Fruit fly (Drosophila melanogaster): ENCODE results near the gene CG4645.

DNA sequence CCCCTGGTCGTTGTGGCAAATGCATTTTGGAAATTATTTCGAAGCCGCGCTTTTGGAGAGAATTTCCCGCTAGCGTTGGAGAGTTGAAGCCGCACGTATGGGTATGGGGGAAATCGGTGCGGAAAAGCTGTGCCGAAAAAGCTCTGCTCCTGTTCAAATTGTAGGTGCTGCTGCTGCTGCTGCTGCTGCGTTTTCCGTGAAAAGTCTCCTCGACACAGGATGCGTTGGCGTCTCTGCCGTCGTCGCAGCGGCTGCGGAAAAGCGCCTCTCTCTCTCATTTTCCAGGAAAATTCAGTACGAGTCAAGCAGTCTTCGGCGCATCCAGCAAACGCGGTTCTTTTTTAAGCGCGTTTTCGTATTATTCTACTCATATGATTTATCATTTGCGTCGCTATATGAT lies 7.4 kb downstream of the CG4645 start, which contains the start of gene fne:
- TF ChIP-seq Met (GFP tag; optimal IDR thresholded peaks at IDR 0.05) (no peak), fd85E (GFP tag; optimal IDR thresholded peaks at IDR 0.05) (no peak), salr (GFP tag; optimal IDR thresholded peaks at IDR 0.05) (no peak)
